Fruit fly (Drosophila melanogaster): ENCODE data around the gene SdhD.

Gene SdhD

dm6 chr3R:23752728-23753127, 7.7 kb downstream of the SdhD start, which contains the start of the genes RanBP3 and Rpt5 (continued):
- no peak for TF ChIP-seq CG8924 (tag; optimal IDR thresholded peaks at IDR 0.05)
- TF ChIP-seq CG12236 (GFP tag; optimal IDR thresholded peaks at IDR 0.05), result no peak
- TF ChIP-seq gsb-n (tag; optimal IDR thresholded peaks at IDR 0.05), result no peak
- TF ChIP-seq BEAF-32 (GFP tag; optimal IDR thresholded peaks at IDR 0.05), result peak; percentile 82
- no peak for TF ChIP-seq Oli (tag; optimal IDR thresholded peaks at IDR 0.05)
- TF ChIP-seq B-H1 (GFP tag; IDR thresholded peaks at IDR 0.05), result no peak
- no peak for TF ChIP-seq CG4360 (GFP tag; IDR thresholded peaks at IDR 0.05)
- peak; percentile 61 for TF ChIP-seq fu2 (GFP tag; optimal IDR thresholded peaks at IDR 0.05)
- no peak for TF ChIP-seq CG12219 (GFP tag; optimal IDR thresholded peaks at IDR 0.05)
- peak; percentile 27; the same call in 1 of the 2 replicates for TF ChIP-seq onecut (GFP tag; IDR thresholded peaks at IDR 0.05)
- peak; percentile 45 for TF ChIP-seq Dad (GFP tag; optimal IDR thresholded peaks at IDR 0.05)
- no peak for TF ChIP-seq fd64A (GFP tag; optimal IDR thresholded peaks at IDR 0.05)
- peak; percentile 82 for TF ChIP-seq Sry-δ (GFP tag; optimal IDR thresholded peaks at IDR 0.05)
- TF ChIP-seq Nf-YC (tag; optimal IDR thresholded peaks at IDR 0.05), result no peak
- TF ChIP-seq ken (GFP tag; IDR thresholded peaks at IDR 0.05), result peak; percentile 62; the same call in 1 of the 3 replicates
- TF ChIP-seq Bteb2 (GFP tag; optimal IDR thresholded peaks at IDR 0.05), result peak; percentile 60
- TF ChIP-seq ab (GFP tag; optimal IDR thresholded peaks at IDR 0.05), result no peak
- peak; percentile 96 for TF ChIP-seq Med (GFP tag)
- TF ChIP-seq CG11504 (tag; optimal IDR thresholded peaks at IDR 0.05), result no peak
- TF ChIP-seq dysf (GFP tag; IDR thresholded peaks at IDR 0.05), result peak; percentile 35; the same call in 1 of the 3 replicates
- peak; percentile 82 for TF ChIP-seq CG14710 (tag; optimal IDR thresholded peaks at IDR 0.05)
- peak; percentile 63 for TF ChIP-seq vnd (GFP tag; IDR thresholded peaks at IDR 0.05; ENCODE audit: partially characterized antibody)
- peak; percentile 20 for TF ChIP-seq NC2β (GFP tag; optimal IDR thresholded peaks at IDR 0.05)
- TF ChIP-seq CG9609 (GFP tag; optimal IDR thresholded peaks at IDR 0.05), result peak; percentile 59
- TF ChIP-seq NC2α (GFP tag; optimal IDR thresholded peaks at IDR 0.05), result peak; percentile 31
- TF ChIP-seq slp2 (GFP tag; optimal IDR thresholded peaks at IDR 0.05), result peak; percentile 0
- no peak for TF ChIP-seq CG9876 (GFP tag; optimal IDR thresholded peaks at IDR 0.05)
- TF ChIP-seq ssp (GFP tag; IDR thresholded peaks at IDR 0.05), result peak; percentile 27; the same call in 1 of the 2 replicates
- TF ChIP-seq shn (GFP tag; optimal IDR thresholded peaks at IDR 0.05), result peak; percentile 36
- TF ChIP-seq CG7271 (tag; optimal IDR thresholded peaks at IDR 0.05), result no peak
- TF ChIP-seq ase (GFP tag; IDR thresholded peaks at IDR 0.05), result no peak
- TF ChIP-seq Rx (GFP tag; IDR thresholded peaks at IDR 0.05), result no peak
- TF ChIP-seq p53 (GFP tag; optimal IDR thresholded peaks at IDR 0.05), result peak; percentile 32
- no peak for TF ChIP-seq CG14667 (GFP tag; IDR thresholded peaks at IDR 0.05)
- TF ChIP-seq CG15011 (GFP tag; optimal IDR thresholded peaks at IDR 0.05), result no peak
- no peak for TF ChIP-seq Ada2b (GFP tag; IDR thresholded peaks at IDR 0.05)
- TF ChIP-seq CG14014 (GFP tag; IDR thresholded peaks at IDR 0.05), result 0 out of 2 replicates have a peak, but pooled peaks have one; percentile 30
- TF ChIP-seq Hmx (GFP tag; optimal IDR thresholded peaks at IDR 0.05), result no peak
- TF ChIP-seq NfI (GFP tag; optimal IDR thresholded peaks at IDR 0.05), result peak; percentile 62
- TF ChIP-seq wek (GFP tag; optimal IDR thresholded peaks at IDR 0.05), result no peak
- peak; percentile 89 for TF ChIP-seq MESR4 (GFP tag; optimal IDR thresholded peaks at IDR 0.05)
- no peak for TF ChIP-seq Atf6 (GFP tag; IDR thresholded peaks at IDR 0.05)
- no peak for TF ChIP-seq scrt (GFP tag; optimal IDR thresholded peaks at IDR 0.05)
- peak; percentile 86 for TF ChIP-seq amos (GFP tag; IDR thresholded peaks at IDR 0.05; ENCODE audit: partially characterized antibody)
- TF ChIP-seq jing (GFP tag; optimal IDR thresholded peaks at IDR 0.05), result no peak
- no peak for TF ChIP-seq CG31441 (GFP tag; IDR thresholded peaks at IDR 0.05)
- peak; percentile 31 for TF ChIP-seq CG4707 (GFP tag; optimal IDR thresholded peaks at IDR 0.05)
- TF ChIP-seq Mes4 (GFP tag; optimal IDR thresholded peaks at IDR 0.05), result peak; percentile 9
- peak; percentile 38; the same call in 1 of the 2 replicates for TF ChIP-seq CG6272 (GFP tag; IDR thresholded peaks at IDR 0.05)
- TF ChIP-seq Dref (GFP tag; IDR thresholded peaks at IDR 0.05), result peak; percentile 95
- TF ChIP-seq sisA (GFP tag; IDR thresholded peaks at IDR 0.05), result no peak; the same call in 1 of the 2 replicates
- TF ChIP-seq gt (GFP tag; IDR thresholded peaks at IDR 0.05), result no peak

Data from whole organism, embryonic.